Worm (Caenorhabditis elegans) whole organism, mixed stage, embryonic: ENCODE data around the gene sri-25.

Experiments
- blmp-1 ChIP-seq: fragments of 150-350 bp; optimal IDR thresholded peaks from 2 replicates; lab custom pipeline; 2014; ENCODE audit warnings: missing biosample characterization, missing genetic modification characterization
- ceh-39 ChIP-seq: fragments of 150-350 bp; optimal IDR thresholded peaks from 2 replicates; lab custom pipeline; 2014; ENCODE audit warnings: missing biosample characterization, missing genetic modification characterization
- ceh-43 ChIP-seq: fragments of 200-800 bp; sonication (Bioruptor generic); optimal IDR thresholded peaks from 2 replicates; lab custom pipeline; 2018; ENCODE audit warnings: mild to moderate bottlenecking, missing genetic modification characterization, moderate library complexity, missing compliant biosample characterization
- ces-1 ChIP-seq: fragments of 150-350 bp; optimal IDR thresholded peaks from 2 replicates; lab custom pipeline; 2014; ENCODE audit warnings: missing biosample characterization, missing genetic modification reagents, missing genetic modification characterization
- cnd-1 ChIP-seq: fragments of 200-800 bp; sonication (Bioruptor generic); optimal IDR thresholded peaks from 2 replicates; lab custom pipeline; 2018; ENCODE audit warnings: mild to moderate bottlenecking, missing genetic modification characterization, missing compliant biosample characterization
- drap-1 ChIP-seq: fragments of 200-800 bp; sonication (Bioruptor generic); optimal IDR thresholded peaks from 3 replicates; lab custom pipeline; 2018; ENCODE audit warnings: mild to moderate bottlenecking, missing genetic modification characterization, missing compliant biosample characterization
- elt-1 ChIP-seq: sonication (generic microtip); optimal IDR thresholded peaks from 2 replicates; lab custom pipeline; 2017; ENCODE audit warnings: missing genetic modification characterization, mild to moderate bottlenecking, missing compliant biosample characterization, antibody characterized with exemption, moderate library complexity, borderline replicate concordance; ENCODE audit not compliant: insufficient read depth
- elt-3 ChIP-seq: fragments of 150-350 bp; optimal IDR thresholded peaks from 2 replicates; lab custom pipeline; 2014; ENCODE audit warnings: missing biosample characterization, missing genetic modification characterization
- flh-1 ChIP-seq: fragments of 200-800 bp; sonication (Bioruptor generic); optimal IDR thresholded peaks from 2 replicates; lab custom pipeline; 2018; ENCODE audit warnings: mild to moderate bottlenecking, missing genetic modification characterization, moderate library complexity, missing compliant biosample characterization
- hlh-1 ChIP-seq: fragments of 150-350 bp; optimal IDR thresholded peaks from 2 replicates; lab custom pipeline; 2014; ENCODE audit warnings: missing biosample characterization, missing genetic modification reagents, missing genetic modification characterization
- lin-13 ChIP-seq: fragments of 150-350 bp; optimal IDR thresholded peaks from 2 replicates; lab custom pipeline; 2014; ENCODE audit warnings: missing biosample characterization, missing genetic modification characterization
- lin-32 ChIP-seq: fragments of 200-800 bp; sonication (Bioruptor generic); optimal IDR thresholded peaks from 2 replicates; lab custom pipeline; 2018; ENCODE audit warnings: mild to moderate bottlenecking, missing genetic modification characterization, missing compliant biosample characterization
- lsy-2 ChIP-seq: fragments of 150-350 bp; optimal IDR thresholded peaks from 2 replicates; lab custom pipeline; 2014; ENCODE audit warnings: missing biosample characterization, missing genetic modification characterization
- mab-5 ChIP-seq: fragments of 150-350 bp; optimal IDR thresholded peaks from 2 replicates; lab custom pipeline; 2014; ENCODE audit warnings: missing biosample characterization, missing genetic modification characterization
- mep-1 ChIP-seq: fragments of 150-350 bp; optimal IDR thresholded peaks from 2 replicates; lab custom pipeline; 2017; ENCODE audit warnings: missing biosample characterization, missing genetic modification reagents, missing genetic modification characterization, inconsistent platforms
- nhr-12 ChIP-seq: fragments of 150-350 bp; optimal IDR thresholded peaks from 2 replicates; lab custom pipeline; 2014; ENCODE audit warnings: missing biosample characterization, missing genetic modification characterization
- nhr-2 ChIP-seq: fragments of 150-350 bp; optimal IDR thresholded peaks from 2 replicates; lab custom pipeline; 2014; ENCODE audit warnings: missing biosample characterization, missing genetic modification characterization
- nhr-237 ChIP-seq: fragments of 150-350 bp; optimal IDR thresholded peaks from 2 replicates; lab custom pipeline; 2014; ENCODE audit warnings: missing biosample characterization, missing genetic modification characterization
- pha-4 ChIP-seq: fragments of 150-350 bp; optimal IDR thresholded peaks from 2 replicates; lab custom pipeline; 2018; ENCODE audit warnings: missing biosample characterization, missing genetic modification reagents, missing genetic modification characterization
- sem-2 ChIP-seq: fragments of 200-800 bp; sonication (Bioruptor generic); optimal IDR thresholded peaks from 2 replicates; lab custom pipeline; 2018; ENCODE audit warnings: mild to moderate bottlenecking, missing genetic modification characterization, missing compliant biosample characterization
- snpc-4 ChIP-seq: fragments of 150-350 bp; optimal IDR thresholded peaks from 2 replicates; lab custom pipeline; 2014; ENCODE audit warnings: missing biosample characterization, missing genetic modification characterization
- sptf-1 ChIP-seq: sonication (generic microtip); optimal IDR thresholded peaks from 2 replicates; lab custom pipeline; 2017; ENCODE audit warnings: mild to moderate bottlenecking, missing genetic modification characterization, moderate library complexity, missing compliant biosample characterization
- unc-120 ChIP-seq: sonication (generic microtip); optimal IDR thresholded peaks from 2 replicates; lab custom pipeline; 2017; ENCODE audit warnings: missing genetic modification characterization, missing compliant biosample characterization; ENCODE audit not compliant: poor library complexity, severe bottlenecking
- unc-39 ChIP-seq: fragments of 150-350 bp; optimal IDR thresholded peaks from 2 replicates; lab custom pipeline; 2014; ENCODE audit warnings: missing biosample characterization, missing genetic modification characterization
- unc-62 ChIP-seq: fragments of 150-350 bp; optimal IDR thresholded peaks from 2 replicates; lab custom pipeline; 2014; ENCODE audit warnings: missing biosample characterization, missing genetic modification reagents, missing genetic modification characterization
- zip-8 ChIP-seq: fragments of 150-350 bp; optimal IDR thresholded peaks from 2 replicates; lab custom pipeline; 2014; ENCODE audit warnings: missing biosample characterization, missing genetic modification characterization
- ztf-11 ChIP-seq: fragments of 150-350 bp; optimal IDR thresholded peaks from 2 replicates; lab custom pipeline; 2014; ENCODE audit warnings: missing biosample characterization, missing genetic modification characterization

The sri-25 gene

ce11 chrV:15184097-15185040 is 32.4 kb upstream of the sri-25 start, which contains the start of gene Y75B12B.1:
Y75B12B.1 (plus strand) TSS chrV:15184699.
- no peak for TF ChIP-seq mep-1 (tag; lab: Kevin White, UChicago)
- TF ChIP-seq pha-4, result no peak
- TF ChIP-seq elt-3, result no peak
- no peak for TF ChIP-seq lsy-2
- TF ChIP-seq ztf-11, result no peak
- TF ChIP-seq ceh-39 (tag; lab: Kevin White, UChicago), result no peak
- TF ChIP-seq nhr-237 (tag; lab: Kevin White, UChicago), result no peak
- TF ChIP-seq ceh-43 (GFP tag; lab: Kevin White, UChicago), result no peak
- no peak for TF ChIP-seq unc-39
- TF ChIP-seq zip-8 (tag; lab: Kevin White, UChicago), result no peak
- no peak for TF ChIP-seq flh-1 (GFP tag; lab: Kevin White, UChicago)
- no peak for TF ChIP-seq lin-13 (tag; lab: Kevin White, UChicago)
- TF ChIP-seq unc-120 (tag; lab: Kevin White, UChicago), result no peak
- no peak for TF ChIP-seq nhr-2 (tag; lab: Kevin White, UChicago)
- TF ChIP-seq snpc-4 (tag; lab: Kevin White, UChicago), result no peak
- TF ChIP-seq elt-1, result no peak
- TF ChIP-seq sem-2 (GFP tag; lab: Kevin White, UChicago), result no peak
- no peak for TF ChIP-seq cnd-1
- no peak for TF ChIP-seq unc-62 (GFP tag; lab: Kevin White, UChicago)
- TF ChIP-seq mab-5 (tag; lab: Kevin White, UChicago), result no peak

ce11 chrV:15186259-15186927 is 30.4 kb upstream of the sri-25 start, which contains the start of gene Y75B12B.3:
Y75B12B.3 (minus strand) TSS chrV:15186279.
- no peak for TF ChIP-seq hlh-1

DNA sequence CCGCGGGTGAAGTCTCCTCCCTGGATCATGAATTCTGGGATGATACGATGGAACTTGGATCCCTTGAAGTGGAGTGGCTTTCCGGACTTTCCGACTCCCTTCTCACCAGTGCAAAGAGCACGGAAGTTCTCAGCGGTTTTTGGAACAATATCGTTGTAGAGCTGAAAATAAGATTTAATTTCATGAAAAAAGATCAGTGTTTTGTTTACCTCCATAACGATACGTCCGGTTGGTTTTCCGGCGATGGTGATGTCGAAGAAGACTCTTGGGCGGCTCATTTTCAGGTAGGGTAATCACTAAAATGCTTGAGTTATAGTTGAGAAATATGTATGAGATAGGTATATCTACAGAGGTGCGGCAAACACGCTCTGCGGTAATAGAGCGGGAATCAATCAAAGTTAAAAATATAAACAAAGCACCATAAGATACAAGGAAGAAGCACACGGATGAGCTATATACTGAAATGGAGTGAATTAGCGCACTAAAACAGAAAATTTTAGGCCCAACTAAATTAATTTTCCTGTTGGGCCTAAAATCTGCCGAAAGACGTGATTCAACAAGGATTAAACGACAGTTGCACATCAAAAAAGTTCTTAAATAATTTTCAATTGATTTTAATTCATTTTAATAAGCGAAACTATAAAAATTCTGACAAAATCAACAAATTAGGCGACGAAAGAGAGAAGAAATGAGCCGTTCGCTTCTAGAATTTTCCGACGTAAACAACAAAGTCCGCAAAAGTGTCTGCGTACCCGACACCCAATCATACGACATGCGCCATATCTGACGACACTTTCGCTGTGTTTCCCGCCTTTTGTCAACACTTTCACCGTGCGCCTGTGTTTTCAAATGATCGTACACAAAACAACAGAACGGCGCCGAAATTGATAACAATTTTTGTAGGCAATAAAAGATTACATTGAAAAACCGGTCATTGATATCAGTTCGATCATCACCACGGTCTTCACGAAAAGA is 29.4 kb upstream of the sri-25 start, which contains the start of the genes cyn-7 and bath-36:
Gene cyn-7, minus strand, starts transcription at position 296 of the 975 bp plus-strand sequence.
Gene bath-36, plus strand, starts transcription at position 806 of the 975 bp plus-strand sequence.
- peak; percentile 7 for TF ChIP-seq sptf-1 (tag; lab: Kevin White, UChicago)
- peak; percentile 77 for TF ChIP-seq lin-13 (tag; lab: Kevin White, UChicago)
- TF ChIP-seq drap-1 (GFP tag; lab: Kevin White, UChicago), result peak; percentile 22
- TF ChIP-seq blmp-1 (tag; lab: Kevin White, UChicago), result peak; percentile 13
- TF ChIP-seq nhr-12 (tag; lab: Kevin White, UChicago), result no peak
- no peak for TF ChIP-seq lin-32
- no peak for TF ChIP-seq ceh-43 (GFP tag; lab: Kevin White, UChicago)
- TF ChIP-seq snpc-4 (tag; lab: Kevin White, UChicago), result no peak
- TF ChIP-seq mep-1 (tag; lab: Kevin White, UChicago), result peak; percentile 56
- TF ChIP-seq nhr-237 (tag; lab: Kevin White, UChicago), result peak; percentile 1
- peak; percentile 68 for TF ChIP-seq ces-1 (GFP tag; lab: Kevin White, UChicago)
- TF ChIP-seq pha-4, result peak; percentile 92
- TF ChIP-seq sem-2 (GFP tag; lab: Kevin White, UChicago), result no peak
- peak; percentile 54 for TF ChIP-seq lsy-2
- peak; percentile 27 for TF ChIP-seq unc-120 (tag; lab: Kevin White, UChicago)

DNA sequence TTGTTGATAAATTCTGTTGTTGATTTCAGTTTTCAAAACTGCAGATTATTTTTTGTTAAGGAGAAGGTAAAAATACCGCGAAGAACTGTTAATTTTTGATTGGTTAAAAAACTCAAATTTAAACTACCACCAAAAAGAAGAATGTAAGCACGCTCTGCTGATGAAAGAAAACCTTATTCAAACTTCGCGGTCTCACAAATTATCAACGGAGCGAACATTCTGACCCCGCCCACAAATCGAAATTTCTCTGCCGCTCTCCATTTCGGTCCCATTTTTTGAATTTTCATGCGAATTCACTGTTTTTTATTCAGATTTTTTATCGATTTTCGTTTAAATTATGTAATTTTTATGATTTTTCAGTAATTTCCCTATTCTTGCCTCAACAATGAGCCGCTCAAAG is 27.2 kb upstream of the sri-25 start, which contains the start of gene cyn-3:
Gene cyn-3, plus strand, starts transcription at position 361 of the 400 bp plus-strand sequence.
- TF ChIP-seq ceh-39 (tag; lab: Kevin White, UChicago) (peak; percentile 26), drap-1 (GFP tag; lab: Kevin White, UChicago) (no peak), ces-1 (GFP tag; lab: Kevin White, UChicago) (peak; percentile 81), lin-13 (tag; lab: Kevin White, UChicago) (peak; percentile 58), mep-1 (tag; lab: Kevin White, UChicago) (peak; percentile 78), elt-3 (no peak), mab-5 (tag; lab: Kevin White, UChicago) (no peak), lsy-2 (peak; percentile 83), cnd-1 (no peak), lin-32 (no peak), hlh-1 (peak; percentile 18), nhr-237 (tag; lab: Kevin White, UChicago) (peak; percentile 71), pha-4 (peak; percentile 77), ceh-43 (GFP tag; lab: Kevin White, UChicago) (no peak)
- TF ChIP-seq, all 35 proteins: peak for 8
